Fruit fly (Drosophila melanogaster) whole organism, larva: ENCODE data around the gene CG34456.

Experiments used
- noc ChIP-seq: fragments of 200-800 bp; sonication (Bioruptor generic); optimal IDR thresholded peaks from 3 replicates; lab custom pipeline; 2019; ENCODE audit warnings: missing biosample characterization, mild to moderate bottlenecking, missing genetic modification characterization, moderate library complexity

The CG34456 gene

DNA sequence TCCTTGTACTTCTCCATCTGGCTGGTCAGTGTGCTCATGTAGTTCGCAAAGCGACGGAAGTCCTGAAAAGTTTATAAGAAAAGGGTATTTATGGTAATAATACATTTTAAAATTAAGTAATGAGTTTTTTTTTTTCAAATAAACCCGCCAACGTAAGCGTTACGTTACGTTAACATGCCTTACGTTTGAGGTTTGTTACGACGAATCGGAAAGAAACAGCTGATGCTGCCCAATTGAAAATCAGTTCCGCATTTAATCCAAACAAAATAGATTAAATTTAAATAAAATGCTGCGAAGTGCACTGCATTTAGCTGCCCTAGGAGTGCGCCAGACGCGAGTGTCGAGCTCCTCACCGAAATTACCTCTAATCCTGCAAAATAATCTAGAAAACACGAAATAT lies 2.2 kb downstream of the CG34456 start, which contains the start of gene mRRF1:
TSS of gene mRRF1 (plus strand) at position 220 of the 400 bp plus-strand sequence.
- TF ChIP-seq noc = no peak

DNA sequence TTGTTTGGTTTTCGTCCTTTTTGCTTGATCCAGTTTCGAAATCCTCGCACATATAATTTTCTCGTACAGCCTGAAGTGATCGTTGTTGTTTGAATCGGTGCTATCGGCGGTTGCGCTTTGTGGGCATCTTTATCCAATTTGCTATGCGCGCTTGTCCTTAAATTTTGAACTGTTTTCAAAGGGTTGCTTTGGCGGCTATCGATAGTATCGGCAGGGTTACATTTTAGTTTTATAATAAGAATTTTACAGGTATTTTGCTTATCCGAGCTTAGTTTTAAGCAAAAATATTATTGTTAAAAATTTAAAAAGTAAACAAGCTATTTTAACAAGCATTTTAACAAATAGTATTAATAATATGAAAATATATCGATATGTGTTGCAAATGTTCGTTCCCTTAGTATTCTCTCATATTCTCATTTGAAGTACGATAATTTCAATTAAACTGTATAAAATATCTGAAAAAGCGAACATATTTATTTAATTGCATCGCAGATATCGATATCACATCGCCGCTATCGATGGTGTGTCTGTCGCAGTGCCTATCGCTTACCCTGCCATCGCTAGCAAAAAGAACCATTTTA lies 5.0 kb downstream of the CG34456 start, which contains the start of the genes Klp67A and CG4452:
TSS of gene Klp67A (minus strand) at position 197 of the 581 bp plus-strand sequence.
TSS of gene CG4452 (plus strand) at position 528 of the 581 bp plus-strand sequence.
- peak; percentile 13 for TF ChIP-seq noc

DNA sequence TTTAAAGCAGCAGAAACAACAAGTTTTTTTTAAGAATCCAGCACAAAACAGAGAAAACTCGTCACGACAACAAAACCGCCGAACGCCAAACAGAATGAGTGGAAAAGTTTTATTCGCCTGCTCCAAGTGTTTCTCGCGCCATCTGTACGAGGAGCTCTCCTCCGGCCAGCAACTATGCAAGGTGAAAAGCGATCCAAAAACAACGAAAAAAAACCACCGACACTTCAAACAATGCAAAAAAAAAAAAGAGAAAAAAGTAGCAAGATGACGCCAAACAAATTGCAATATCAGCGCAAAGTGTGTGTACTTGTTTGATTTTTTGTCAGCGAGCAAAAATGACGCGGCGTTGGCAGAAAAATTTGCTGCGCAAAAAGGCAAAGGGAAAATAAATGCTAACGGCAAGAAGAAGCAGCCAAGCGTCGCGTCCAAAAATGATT lies 5.5 kb downstream of the CG34456 start:
- no peak for TF ChIP-seq noc

DNA sequence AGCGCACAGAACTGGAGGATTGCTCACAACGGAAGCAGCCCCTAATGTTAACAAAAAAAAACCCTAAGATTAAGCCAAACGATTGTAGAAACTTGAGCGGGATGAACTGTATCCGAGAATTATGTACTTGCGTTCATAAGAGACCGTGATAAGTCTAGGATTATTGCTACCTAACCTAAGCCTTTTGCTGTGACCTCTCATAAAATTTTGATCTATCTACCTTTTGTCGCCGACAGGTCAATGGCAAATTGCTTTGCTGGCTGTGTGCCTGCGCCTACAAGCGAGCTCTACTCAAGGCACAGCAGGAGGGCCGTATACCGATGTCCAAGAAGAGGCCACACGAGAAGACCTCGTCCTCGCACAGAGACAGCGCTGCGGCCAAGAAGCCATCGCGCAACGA lies 6.8 kb downstream of the CG34456 start:
- TF ChIP-seq noc = no peak

DNA sequence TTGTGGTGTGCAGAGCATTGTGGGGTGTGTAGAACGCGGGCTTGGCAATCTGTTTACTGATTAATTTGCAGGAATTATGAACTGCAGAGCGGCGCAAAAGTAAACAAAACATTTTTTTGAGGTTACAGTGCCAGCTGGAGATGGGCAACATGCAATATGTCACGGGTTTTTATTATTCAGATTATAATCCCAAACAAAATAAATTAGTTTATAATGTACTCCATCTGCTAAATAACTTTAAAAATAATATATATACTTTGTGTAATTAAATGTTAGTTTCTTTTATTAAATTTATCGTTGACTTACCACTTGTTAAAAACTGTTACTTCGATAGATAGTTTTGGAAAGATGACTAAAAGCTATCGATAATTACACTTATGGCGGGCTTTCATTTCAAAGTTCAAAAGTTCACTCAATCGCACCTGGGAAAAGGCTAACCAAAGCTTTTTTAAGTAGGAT lies 9.0 kb downstream of the CG34456 start, which contains the start of gene Fdx1:
TSS of gene Fdx1 (minus strand) at position 332 of the 459 bp plus-strand sequence.
- TF ChIP-seq noc = peak; percentile 30

DNA sequence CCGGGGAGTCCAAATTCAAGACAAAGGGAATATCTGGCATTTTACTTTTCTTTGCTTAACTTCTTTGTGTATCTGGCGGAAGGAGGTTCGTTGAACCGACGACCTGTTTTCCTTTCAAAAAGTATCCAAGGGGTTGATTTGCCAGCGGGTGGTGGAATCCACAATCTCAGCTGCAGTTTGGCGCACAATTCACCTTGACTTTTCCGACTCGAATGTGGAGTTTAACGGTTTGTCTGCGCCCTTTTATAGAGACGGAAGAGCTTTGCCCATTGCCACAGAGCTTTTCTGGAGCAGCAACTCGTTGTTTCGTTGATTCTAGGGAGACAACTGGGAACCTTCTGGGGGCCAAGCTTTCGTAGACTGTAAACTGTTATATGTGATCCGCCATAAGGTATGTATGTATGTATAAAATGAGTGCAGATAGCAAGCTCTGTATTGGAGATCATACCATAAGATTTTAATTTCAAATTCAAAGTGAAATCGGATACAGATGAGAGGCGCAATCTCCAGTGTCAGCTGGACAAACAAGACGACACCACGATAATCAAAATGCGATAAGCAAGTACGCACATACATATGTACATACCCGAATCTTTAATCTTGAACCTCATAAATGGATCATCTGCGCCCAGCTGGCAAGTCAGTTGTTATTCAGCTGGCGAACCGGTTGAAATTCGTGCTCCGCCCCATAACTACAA lies 10.5 kb downstream of the CG34456 start, which contains the start of the genes Hsp67Bc, CG4456 and Hsp22:
TSS of gene Hsp67Bc (minus strand) at position 220 of the 698 bp plus-strand sequence.
TSS of gene CG4456 (plus strand) at position 445 of the 698 bp plus-strand sequence.
TSS of gene Hsp22 (plus strand) at position 654 of the 698 bp plus-strand sequence.
- peak; percentile 5 for TF ChIP-seq noc

DNA sequence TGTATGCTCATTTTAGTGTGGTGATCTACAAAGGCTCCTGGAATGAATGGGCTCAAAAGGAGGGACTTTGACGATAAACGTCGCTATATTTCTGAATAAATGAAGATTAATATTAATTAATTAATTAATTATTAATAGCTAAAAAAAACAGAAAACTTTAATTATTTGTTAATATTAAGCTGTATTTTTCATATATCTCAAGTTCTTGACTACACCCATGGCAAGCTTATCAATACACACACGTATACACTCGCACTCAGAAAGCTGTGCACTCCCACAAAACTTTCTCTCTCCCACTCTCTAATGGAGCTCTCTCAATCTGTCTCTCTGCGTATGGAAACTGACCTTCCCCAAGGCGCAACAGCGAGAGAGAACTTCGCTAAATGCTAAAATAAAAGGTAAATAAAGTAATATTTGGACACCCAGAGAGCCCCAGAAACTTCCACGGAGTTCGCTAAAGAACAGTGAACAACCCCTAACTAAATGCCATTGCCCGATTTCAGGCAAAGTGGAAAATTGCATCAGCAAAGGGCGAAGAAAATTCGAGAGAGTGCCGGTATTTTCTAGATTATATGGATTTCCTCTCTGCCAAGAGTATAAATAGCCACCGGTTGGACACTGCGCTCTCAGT lies 11.6 kb downstream of the CG34456 start:
- peak; percentile 83 for TF ChIP-seq noc

DNA sequence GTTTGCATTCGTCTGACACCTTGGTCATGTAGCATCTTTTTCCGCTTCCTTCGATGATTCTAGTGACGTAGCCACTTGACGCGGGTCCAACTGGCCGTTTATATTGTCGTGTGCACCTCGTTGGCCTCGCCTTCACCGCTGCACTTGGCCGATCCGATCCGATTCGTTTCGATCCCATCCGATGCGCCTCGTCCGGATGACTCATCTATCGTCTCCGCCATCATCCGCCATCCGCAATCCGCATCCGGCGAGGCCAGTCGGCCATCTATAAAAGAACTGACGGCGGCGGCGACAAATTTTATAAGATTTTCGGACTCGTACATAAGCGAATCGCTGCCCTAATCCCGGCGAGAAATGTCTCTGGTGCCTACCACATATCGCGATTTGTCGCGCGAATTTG lies 13.2 kb downstream of the CG34456 start, which contains the start of gene CG4461:
TSS of gene CG4461 (plus strand) at position 301 of the 400 bp plus-strand sequence.
- no peak for TF ChIP-seq noc

DNA sequence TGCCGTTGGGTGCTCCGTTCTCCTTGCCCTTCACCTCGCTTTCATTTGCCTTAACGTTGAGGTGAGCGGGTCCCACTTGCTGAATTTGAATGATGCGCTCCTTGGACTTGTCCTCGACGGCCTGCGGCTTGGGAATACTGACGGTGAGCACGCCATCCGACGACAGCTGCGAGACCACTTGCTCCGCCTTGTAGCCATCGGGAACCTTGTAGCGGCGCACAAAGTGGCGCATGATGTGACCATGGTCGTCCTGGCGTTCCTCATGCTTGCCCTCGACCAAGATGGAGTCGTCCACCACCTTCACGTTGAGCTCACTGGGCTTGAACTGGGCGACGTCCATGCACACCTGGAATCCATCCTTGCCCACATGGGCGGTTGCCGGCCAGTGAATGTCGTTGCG lies 14.7 kb downstream of the CG34456 start:
- TF ChIP-seq noc = no peak

DNA sequence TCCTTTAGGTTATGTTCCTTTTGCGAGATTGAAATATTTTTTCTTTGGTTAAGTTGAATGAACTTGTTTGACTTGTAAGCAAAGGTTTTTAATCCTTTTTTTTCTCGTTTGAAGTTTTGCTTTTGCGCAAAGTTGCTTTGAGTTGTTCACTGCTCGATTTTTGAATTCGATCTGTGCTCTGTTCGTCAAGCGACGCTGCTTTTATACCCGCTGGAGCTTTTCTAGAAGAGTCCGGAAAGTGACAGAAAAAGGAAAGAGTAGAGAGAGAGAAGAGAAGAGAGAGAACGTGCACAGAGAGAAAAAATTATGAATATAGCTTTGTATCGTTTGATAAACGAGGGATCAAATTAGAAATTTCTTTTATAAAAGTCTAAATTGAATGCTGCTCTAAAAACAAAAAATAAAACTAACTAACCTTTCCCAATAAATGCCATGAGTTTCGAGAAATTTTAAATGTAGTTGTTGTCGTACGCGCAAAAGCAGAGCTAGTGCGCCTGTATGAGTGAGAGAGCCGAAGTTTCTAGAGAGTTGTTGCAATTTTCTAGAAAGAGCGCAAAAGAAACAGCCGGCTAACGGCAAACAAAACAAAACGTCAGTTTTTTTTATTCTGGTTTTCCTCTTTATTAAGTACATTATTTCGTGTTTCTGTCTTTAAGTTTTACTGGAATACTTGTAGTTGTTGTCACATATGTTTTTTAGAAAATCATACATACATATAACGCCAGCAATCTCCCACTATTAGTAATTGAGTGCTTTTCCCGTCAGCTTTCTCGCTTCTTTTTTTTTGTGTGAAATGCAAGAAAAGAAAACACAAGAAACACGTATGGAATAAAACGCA lies 15.5 kb downstream of the CG34456 start, which contains the start of gene Hsp26:
TSS of gene Hsp26 (minus strand) at position 230 of the 838 bp plus-strand sequence.
- peak; percentile 88 for TF ChIP-seq noc

DNA sequence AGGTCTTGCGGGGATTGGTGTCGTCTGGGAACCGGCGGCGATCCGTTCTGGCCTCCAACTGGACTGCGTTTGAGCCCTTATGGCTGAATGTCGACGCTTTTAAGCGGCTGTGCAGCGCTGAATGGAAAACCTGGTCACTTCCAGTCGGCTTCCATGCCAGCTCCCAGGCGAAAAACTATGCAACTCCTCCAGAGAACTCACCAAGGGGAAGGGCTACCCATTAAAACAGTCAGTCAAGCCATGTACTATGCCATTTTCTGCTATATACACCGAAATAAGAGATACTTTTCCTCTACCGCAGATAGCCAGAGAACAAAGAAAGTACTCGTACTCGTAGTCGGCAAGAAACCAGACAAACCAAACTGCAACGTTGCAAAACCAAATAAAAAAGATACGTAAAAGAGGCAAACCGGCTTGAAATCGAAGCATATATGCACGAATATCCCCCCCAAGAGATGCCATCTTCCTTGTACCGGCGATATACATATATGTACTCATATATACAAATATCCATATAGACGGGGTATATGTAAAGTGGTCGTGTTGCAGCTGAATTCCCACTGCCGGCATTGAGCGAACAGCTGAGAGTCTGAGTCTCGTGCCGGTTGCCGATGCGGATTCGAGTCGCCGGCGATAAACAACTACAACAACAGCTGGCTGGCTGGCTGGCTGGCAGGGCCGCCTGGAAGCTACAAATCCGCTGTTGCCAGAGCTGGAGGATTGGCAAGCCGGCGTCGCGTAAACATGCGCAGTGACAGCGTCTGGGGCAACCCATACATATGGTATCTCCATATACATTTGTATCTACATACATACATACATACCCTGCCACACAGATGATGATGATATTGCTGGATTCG lies 17.8 kb downstream of the CG34456 start, which contains the start of gene Hsp67Ba:
TSS of gene Hsp67Ba (minus strand) at position 51 of the 860 bp plus-strand sequence.
- TF ChIP-seq noc = no peak

DNA sequence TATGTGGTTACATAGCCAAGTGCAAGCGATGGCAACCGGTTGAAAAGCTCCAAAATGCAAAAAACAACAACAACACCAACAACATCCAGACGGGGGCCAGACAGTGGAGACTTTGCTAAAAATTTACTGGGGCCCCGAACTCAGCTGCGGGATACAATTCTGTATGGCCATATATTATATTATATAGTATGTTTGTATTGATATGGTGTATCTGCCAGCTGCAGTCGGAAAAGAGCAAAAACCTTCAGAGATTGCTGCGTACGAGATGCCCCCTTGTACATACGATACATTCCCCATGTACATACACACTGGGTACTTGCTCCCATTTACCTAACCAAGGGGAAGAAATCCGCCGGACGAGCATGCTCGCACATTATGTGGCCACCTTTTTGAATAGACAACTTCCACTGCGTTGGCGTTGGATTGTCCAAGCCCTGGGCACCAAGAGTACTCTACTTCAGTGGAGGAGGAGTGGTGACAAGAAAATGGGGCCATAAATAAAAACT lies 18.5 kb downstream of the CG34456 start:
- TF ChIP-seq noc = no peak

DNA sequence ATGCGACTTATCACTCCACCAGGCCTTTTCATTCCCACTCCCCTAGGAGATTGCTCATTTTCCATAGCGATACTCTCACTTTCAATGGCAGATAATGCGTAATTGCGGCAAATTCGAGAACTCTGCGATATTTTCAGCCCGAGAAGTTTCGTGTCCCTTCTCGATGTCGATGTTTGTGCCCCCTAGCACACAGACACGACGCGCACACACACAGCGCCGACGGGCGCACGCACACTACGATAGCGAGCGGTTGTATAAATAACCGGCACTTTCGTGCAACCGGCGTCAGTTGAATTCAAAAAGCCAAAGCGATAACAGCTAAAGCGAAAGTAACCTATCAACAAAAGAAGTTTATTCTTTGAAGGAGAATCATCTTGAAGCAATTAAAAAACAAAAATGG lies 19.7 kb downstream of the CG34456 start, which contains the start of gene Hsp23:
TSS of gene Hsp23 (plus strand) at position 281 of the 400 bp plus-strand sequence.
- no peak for TF ChIP-seq noc

DNA sequence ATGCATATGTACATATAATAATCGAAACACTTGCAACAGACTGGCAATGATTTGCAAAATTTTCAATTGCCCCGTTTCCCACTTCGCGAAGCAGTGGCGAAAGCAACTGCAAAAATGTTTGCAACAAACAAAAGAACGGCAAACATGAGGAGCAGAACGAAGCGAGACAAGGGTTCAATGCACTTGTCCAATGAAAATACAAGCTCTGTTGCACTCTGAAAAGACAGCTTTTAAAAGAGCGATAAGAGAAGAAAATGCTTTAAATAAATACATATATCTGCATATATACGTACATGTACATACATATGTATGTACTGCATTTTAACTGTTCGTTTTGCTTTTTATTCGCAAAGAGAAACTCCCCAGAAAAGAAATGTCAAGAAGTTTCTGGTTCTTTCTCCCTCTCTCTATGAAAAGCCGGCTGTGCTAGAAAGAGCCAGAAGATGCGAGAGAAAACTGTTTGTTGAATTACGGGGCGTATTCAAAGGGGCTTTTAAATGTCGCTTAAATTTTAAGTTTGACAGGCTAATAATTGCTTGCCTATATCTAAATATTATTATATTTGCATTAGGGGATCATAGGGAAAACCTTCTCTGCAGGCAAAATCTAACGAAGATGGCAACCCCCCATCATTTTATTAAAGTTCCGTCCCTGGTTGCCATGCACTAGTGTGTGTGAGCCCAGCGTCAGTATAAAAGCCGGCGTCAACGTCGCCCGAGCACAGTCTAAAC lies 21.6 kb downstream of the CG34456 start, which contains the start of gene Hsp27:
TSS of gene Hsp27 (plus strand) at position 719 of the 731 bp plus-strand sequence.
- TF ChIP-seq noc = peak; percentile 98
